Worm (Caenorhabditis elegans) whole organism, young adult: ENCODE data around the gene denn-4.

Experiments used
- B0019.2 ChIP-seq: fragments of 200-800 bp; sonication (Bioruptor generic); conservative IDR thresholded peaks from 2 replicates; pipeline ENCODE4 v1.3.6; 2022; ENCODE audit warnings: missing genetic modification reagents, missing genetic modification characterization, missing compliant biosample characterization
- B0035.1 ChIP-seq: sonication (generic microtip); optimal IDR thresholded peaks from 2 replicates; lab custom pipeline; 2016; ENCODE audit warnings: missing genetic modification characterization, mild to moderate bottlenecking, missing compliant biosample characterization, missing genotype, missing genetic modification reagents
- C17E4.6 ChIP-seq: fragments of 200-800 bp; sonication (Bioruptor generic); IDR thresholded peaks from 2 replicates; pipeline ENCODE4 v1.3.6; 2022; ENCODE audit warnings: missing genetic modification reagents, missing genetic modification characterization, missing compliant biosample characterization
- D2030.7 ChIP-seq: fragments of 200-800 bp; sonication (Bioruptor generic); IDR thresholded peaks from 2 replicates; pipeline ENCODE4 v1.3.6; 2022; ENCODE audit warnings: missing genetic modification reagents, missing genetic modification characterization, missing compliant biosample characterization
- F10E7.11 ChIP-seq: sonication (generic microtip); optimal IDR thresholded peaks from 2 replicates; lab custom pipeline; 2017; ENCODE audit warnings: mild to moderate bottlenecking, missing genetic modification characterization, moderate library complexity, missing compliant biosample characterization
- F33H1.4 ChIP-seq: fragments of 200-800 bp; sonication (Bioruptor generic); IDR thresholded peaks from 2 replicates; pipeline ENCODE4 v1.3.6; 2022; ENCODE audit warnings: missing genetic modification reagents, missing genetic modification characterization, missing compliant biosample characterization
- F39B2.1 ChIP-seq: fragments of 200-800 bp; sonication (Bioruptor generic); IDR thresholded peaks from 2 replicates; pipeline ENCODE4 v1.3.6; 2022; ENCODE audit warnings: missing genetic modification reagents, missing genetic modification characterization, missing compliant biosample characterization
- F49E8.2 ChIP-seq: sonication (generic microtip); optimal IDR thresholded peaks from 3 replicates; lab custom pipeline; 2017; ENCODE audit warnings: missing genetic modification characterization, mild to moderate bottlenecking, missing compliant biosample characterization, antibody characterized with exemption, moderate library complexity; ENCODE audit not compliant: insufficient read depth
- Y53G8AR.9 ChIP-seq: fragments of 200-800 bp; sonication (Bioruptor generic); conservative IDR thresholded peaks from 2 replicates; pipeline ENCODE4 v1.3.6; 2022; ENCODE audit warnings: missing genetic modification reagents, missing genetic modification characterization, missing compliant biosample characterization
- Y95B8A.8 ChIP-seq: fragments of 200-800 bp; sonication (Bioruptor generic); IDR thresholded peaks from 2 replicates; pipeline ENCODE4 v1.3.6; 2022; ENCODE audit warnings: missing genetic modification reagents, missing genetic modification characterization, missing compliant biosample characterization
- athp-1 ChIP-seq: sonication (generic microtip); optimal IDR thresholded peaks from 2 replicates; lab custom pipeline; 2017; ENCODE audit warnings: mild to moderate bottlenecking, missing genetic modification characterization, missing compliant biosample characterization
- attf-3 ChIP-seq: fragments of 200-800 bp; sonication (Bioruptor generic); conservative IDR thresholded peaks from 2 replicates; pipeline ENCODE4 v1.3.6; 2022; ENCODE audit warnings: missing genetic modification reagents, missing genetic modification characterization, missing compliant biosample characterization
- bed-2 ChIP-seq: fragments of 200-800 bp; sonication (Bioruptor generic); IDR thresholded peaks from 2 replicates; pipeline ENCODE4 v1.3.6; 2022; ENCODE audit warnings: missing genetic modification reagents, missing genetic modification characterization, missing compliant biosample characterization
- ccch-3 ChIP-seq: fragments of 200-800 bp; sonication (Bioruptor generic); optimal IDR thresholded peaks from 2 replicates; lab custom pipeline; 2018; ENCODE audit warnings: mild to moderate bottlenecking, missing genetic modification characterization, missing compliant biosample characterization
- cebp-2 ChIP-seq: fragments of 200-800 bp; sonication (Bioruptor generic); IDR thresholded peaks from 2 replicates; pipeline ENCODE4 v1.3.6; 2022; ENCODE audit warnings: missing genetic modification characterization, missing compliant biosample characterization
- ceh-40 ChIP-seq: fragments of 200-800 bp; sonication (Bioruptor generic); IDR thresholded peaks from 2 replicates; pipeline ENCODE4 v1.3.6; 2022; ENCODE audit warnings: missing genetic modification characterization, missing compliant biosample characterization
- ceh-58 ChIP-seq: fragments of 200-800 bp; sonication (Bioruptor generic); IDR thresholded peaks from 2 replicates; pipeline ENCODE4 v1.3.6; 2022; ENCODE audit warnings: missing genetic modification characterization, missing compliant biosample characterization
- ceh-79 ChIP-seq: sonication (generic microtip); optimal IDR thresholded peaks from 2 replicates; lab custom pipeline; 2017; ENCODE audit warnings: mild to moderate bottlenecking, missing genetic modification characterization, missing compliant biosample characterization
- die-1 ChIP-seq: sonication (generic microtip); optimal IDR thresholded peaks from 2 replicates; lab custom pipeline; 2016; ENCODE audit warnings: missing genotype, mild to moderate bottlenecking, missing genetic modification characterization, missing compliant biosample characterization
- dpl-1 ChIP-seq: fragments of 150-350 bp; optimal IDR thresholded peaks from 2 replicates; lab custom pipeline; 2014; ENCODE audit warnings: missing biosample characterization, missing genetic modification reagents, missing genetic modification characterization
- egrh-3 ChIP-seq: fragments of 200-800 bp; sonication (Bioruptor generic); IDR thresholded peaks from 2 replicates; pipeline ENCODE4 v1.3.6; 2022; ENCODE audit warnings: missing genetic modification reagents, missing genetic modification characterization, missing compliant biosample characterization
- ekl-4 ChIP-seq: fragments of 200-800 bp; sonication (Bioruptor generic); IDR thresholded peaks from 2 replicates; pipeline ENCODE4 v1.3.6; 2022; ENCODE audit warnings: missing genetic modification reagents, missing genetic modification characterization, missing compliant biosample characterization
- gei-17 ChIP-seq: fragments of 200-800 bp; sonication (Bioruptor generic); optimal IDR thresholded peaks from 2 replicates; lab custom pipeline; 2018; ENCODE audit warnings: mild to moderate bottlenecking, missing genetic modification characterization, missing compliant biosample characterization
- hmg-1.2 ChIP-seq: fragments of 200-800 bp; sonication (Bioruptor generic); IDR thresholded peaks from 2 replicates; pipeline ENCODE4 v1.3.6; 2022; ENCODE audit warnings: missing genetic modification reagents, missing genetic modification characterization, missing compliant biosample characterization
- let-526 ChIP-seq: fragments of 200-800 bp; sonication (Bioruptor generic); IDR thresholded peaks from 2 replicates; pipeline ENCODE4 v1.3.6; 2022; ENCODE audit warnings: missing genetic modification reagents, missing genetic modification characterization, missing compliant biosample characterization
- lin-40 ChIP-seq: sonication (generic microtip); optimal IDR thresholded peaks from 2 replicates; lab custom pipeline; 2016; ENCODE audit warnings: missing genetic modification characterization, mild to moderate bottlenecking, missing compliant biosample characterization, missing genotype, missing genetic modification reagents
- lin-54 ChIP-seq: fragments of 200-800 bp; sonication (Bioruptor generic); optimal IDR thresholded peaks from 2 replicates; lab custom pipeline; 2018; ENCODE audit warnings: mild to moderate bottlenecking, missing genetic modification characterization, missing compliant biosample characterization
- lsl-1 ChIP-seq: fragments of 200-800 bp; sonication (Bioruptor generic); optimal IDR thresholded peaks from 2 replicates; lab custom pipeline; 2018; ENCODE audit warnings: mild to moderate bottlenecking, missing genetic modification characterization, moderate library complexity, missing compliant biosample characterization
- madf-10 ChIP-seq: sonication (generic microtip); optimal IDR thresholded peaks from 2 replicates; lab custom pipeline; 2016; ENCODE audit warnings: mild to moderate bottlenecking, missing genetic modification characterization, missing compliant biosample characterization
- mcd-1 ChIP-seq: fragments of 200-800 bp; sonication (Bioruptor generic); IDR thresholded peaks from 2 replicates; pipeline ENCODE4 v1.3.6; 2022; ENCODE audit warnings: missing genetic modification reagents, missing genetic modification characterization, missing compliant biosample characterization
- nfyb-1 ChIP-seq: fragments of 200-800 bp; sonication (Bioruptor generic); IDR thresholded peaks from 2 replicates; pipeline ENCODE4 v1.3.6; 2022; ENCODE audit warnings: missing genetic modification reagents, missing genetic modification characterization, missing compliant biosample characterization
- nhr-27 ChIP-seq: fragments of 200-800 bp; sonication (Bioruptor generic); optimal IDR thresholded peaks from 2 replicates; lab custom pipeline; 2018; ENCODE audit warnings: mild to moderate bottlenecking, missing genetic modification characterization, moderate library complexity, missing compliant biosample characterization
- rcor-1 ChIP-seq: fragments of 200-800 bp; sonication (Bioruptor generic); IDR thresholded peaks from 2 replicates; pipeline ENCODE4 v1.3.6; 2022; ENCODE audit warnings: missing genetic modification reagents, missing genetic modification characterization, missing compliant biosample characterization
- rec-8 ChIP-seq, 2 experiments: sonication (generic microtip); optimal IDR thresholded peaks; 2 replicates each; lab custom pipeline; 2016; ENCODE audit warnings: mild to moderate bottlenecking in 2 of 2, missing genetic modification characterization in 2 of 2, missing genetic modification reagents in 2 of 2, missing genotype in 2 of 2, missing biosample characterization in 1 of 2, missing compliant biosample characterization in 1 of 2, moderate library complexity in 1 of 2
- repo-1 ChIP-seq: sonication (generic microtip); optimal IDR thresholded peaks from 2 replicates; lab custom pipeline; 2017; ENCODE audit warnings: mild to moderate bottlenecking, missing genetic modification characterization, missing compliant biosample characterization
- sdz-38 ChIP-seq: sonication (generic microtip); optimal IDR thresholded peaks from 2 replicates; lab custom pipeline; 2016; ENCODE audit warnings: missing genotype, missing genetic modification characterization, missing compliant biosample characterization
- sea-2 ChIP-seq: fragments of 200-800 bp; sonication (Bioruptor generic); IDR thresholded peaks from 2 replicates; pipeline ENCODE4 v1.3.6; 2022; ENCODE audit warnings: missing genetic modification characterization, missing compliant biosample characterization
- unc-130 ChIP-seq: sonication (generic microtip); optimal IDR thresholded peaks from 2 replicates; lab custom pipeline; 2016; ENCODE audit warnings: missing genetic modification reagents, missing genetic modification characterization, missing compliant biosample characterization
- unc-62 ChIP-seq: fragments of 150-350 bp; optimal IDR thresholded peaks from 2 replicates; lab custom pipeline; 2014; ENCODE audit warnings: missing biosample characterization, missing genetic modification reagents, missing genetic modification characterization
- zfh-2 ChIP-seq: fragments of 200-800 bp; sonication (Bioruptor generic); conservative IDR thresholded peaks from 2 replicates; pipeline ENCODE4 v1.3.6; 2022; ENCODE audit warnings: missing genetic modification reagents, missing genetic modification characterization, missing compliant biosample characterization
- zim-3 ChIP-seq: sonication (generic microtip); optimal IDR thresholded peaks from 2 replicates; lab custom pipeline; 2017; ENCODE audit warnings: mild to moderate bottlenecking, missing genetic modification characterization, moderate library complexity, missing compliant biosample characterization
- ztf-22 ChIP-seq: fragments of 200-800 bp; sonication (Bioruptor generic); optimal IDR thresholded peaks from 2 replicates; lab custom pipeline; 2018; ENCODE audit warnings: mild to moderate bottlenecking, missing genetic modification characterization, moderate library complexity, missing compliant biosample characterization
- ztf-6 ChIP-seq: fragments of 200-800 bp; sonication (Bioruptor generic); IDR thresholded peaks from 2 replicates; pipeline ENCODE4 v1.3.6; 2022; ENCODE audit warnings: missing genetic modification reagents, missing genetic modification characterization, missing compliant biosample characterization

The denn-4 gene

ce11 chrIV:1895024-1895423, 28.8 kb upstream of the denn-4 start:
- TF ChIP-seq ztf-22 (GFP tag; lab: Kevin White, UChicago), result no peak
- TF ChIP-seq unc-130 (GFP tag; lab: Kevin White, UChicago), result no peak
- TF ChIP-seq F39B2.1 (GFP tag; lab: Robert Waterston, UW), result no peak
- no peak for TF ChIP-seq F33H1.4 (GFP tag; lab: Robert Waterston, UW)
- TF ChIP-seq lsl-1, result no peak
- no peak for TF ChIP-seq ceh-40
- no peak for TF ChIP-seq sdz-38 (tag; lab: Kevin White, UChicago)
- no peak for TF ChIP-seq unc-62 (GFP tag; lab: Kevin White, UChicago)
- no peak for TF ChIP-seq sea-2
- no peak for TF ChIP-seq ceh-58 (GFP tag; lab: Robert Waterston, UW)
- TF ChIP-seq hmg-1.2 (GFP tag; lab: Robert Waterston, UW), result no peak
- TF ChIP-seq lin-40 (tag; lab: Kevin White, UChicago), result no peak
- TF ChIP-seq nhr-27 (tag; lab: Kevin White, UChicago), result no peak
- no peak for TF ChIP-seq athp-1 (tag; lab: Kevin White, UChicago)
- TF ChIP-seq attf-3, result no peak
- TF ChIP-seq mcd-1 (GFP tag; lab: Robert Waterston, UW), result no peak
- TF ChIP-seq B0035.1 (tag; lab: Kevin White, UChicago), result no peak
- no peak for TF ChIP-seq Y53G8AR.9 (GFP tag; lab: Robert Waterston, UW)
- TF ChIP-seq ccch-3 (GFP tag; lab: Kevin White, UChicago), result no peak
- TF ChIP-seq bed-2, result no peak

DNA sequence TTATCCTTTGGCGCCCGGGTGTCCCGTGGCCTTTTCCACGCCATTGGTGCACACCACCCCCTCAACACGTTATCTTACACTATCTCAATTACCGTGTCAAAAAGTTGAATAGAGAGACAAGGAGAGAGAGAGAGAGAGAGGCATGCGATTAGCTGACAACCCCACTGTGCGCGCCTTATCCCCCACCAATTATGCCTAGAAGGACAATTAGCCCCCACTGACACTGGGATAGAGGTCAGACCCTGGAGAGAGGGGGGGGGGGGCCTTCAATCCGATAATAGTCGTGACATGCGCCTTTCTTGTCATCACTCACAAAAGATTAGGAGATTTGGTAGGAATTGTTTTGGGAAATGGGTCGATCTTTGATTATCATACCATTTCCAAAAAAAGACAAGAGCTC, 27.7 kb upstream of the denn-4 start:
- TF ChIP-seq F33H1.4 (GFP tag; lab: Robert Waterston, UW), result no peak
- TF ChIP-seq ekl-4, result 0 out of 2 replicates have a peak, but pooled peaks have one; percentile 44
- no peak for TF ChIP-seq dpl-1 (GFP tag; lab: Kevin White, UChicago)
- TF ChIP-seq lsl-1, result no peak
- TF ChIP-seq C17E4.6 (GFP tag; lab: Robert Waterston, UW), result no peak
- no peak for TF ChIP-seq ceh-79
- TF ChIP-seq madf-10 (tag; lab: Kevin White, UChicago), result no peak
- no peak for TF ChIP-seq F10E7.11
- TF ChIP-seq Y95B8A.8 (GFP tag; lab: Robert Waterston, UW), result no peak
- no peak for TF ChIP-seq F49E8.2
- no peak for TF ChIP-seq cebp-2 (GFP tag; lab: Robert Waterston, UW)
- no peak for TF ChIP-seq nfyb-1 (GFP tag; lab: Robert Waterston, UW)
- no peak for TF ChIP-seq sea-2
- peak; percentile 55 for TF ChIP-seq zfh-2 (GFP tag; lab: Robert Waterston, UW)

DNA sequence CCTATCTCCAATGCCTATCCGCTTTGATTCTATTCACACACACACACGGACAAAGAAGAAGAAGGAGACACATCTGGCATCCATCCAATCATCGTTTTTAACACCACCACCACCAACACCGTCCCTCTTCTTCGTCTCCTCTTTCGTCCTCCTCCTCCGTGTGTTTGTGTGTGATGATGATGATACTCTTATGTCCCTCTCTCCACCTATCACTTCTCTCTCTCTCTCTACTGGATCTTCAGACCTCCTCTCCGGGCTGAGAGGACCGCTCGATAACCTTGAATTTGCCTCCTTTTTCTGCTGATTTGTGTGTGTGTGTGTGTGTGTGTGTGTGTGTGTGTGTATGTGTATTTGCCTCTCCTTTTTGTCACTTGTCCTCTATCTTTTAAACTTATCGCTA, 22.8 kb upstream of the denn-4 start:
- TF ChIP-seq B0019.2 (GFP tag; lab: Robert Waterston, UW) (no peak), egrh-3 (GFP tag; lab: Robert Waterston, UW) (peak; percentile 12; the same call in 1 of the 2 replicates)

- TF ChIP-seq bed-2 (no peak), rcor-1 (GFP tag; lab: Robert Waterston, UW) (no peak), lin-54 (GFP tag; lab: Kevin White, UChicago) (no peak), gei-17 (GFP tag; lab: Kevin White, UChicago) (no peak), D2030.7 (GFP tag; lab: Robert Waterston, UW) (no peak), repo-1 (no peak), rec-8 (tag; optimal IDR thresholded peaks at IDR 0.05; lab: Kevin White, UChicago) (no peak), zim-3 (tag; lab: Kevin White, UChicago) (no peak), die-1 (tag; lab: Kevin White, UChicago) (no peak), dpl-1 (GFP tag; lab: Kevin White, UChicago) (no peak), let-526 (GFP tag; lab: Robert Waterston, UW) (no peak), ztf-6 (no peak)
Observed at ce11 chrIV:1902022-1902421, 21.8 kb upstream of the denn-4 start, which contains the start of gene egl-18. TSS of gene egl-18 (plus strand) at chrIV:1902322.
